Worm (Caenorhabditis elegans): ENCODE data around the gene sri-73.

- TF ChIP-seq flt-1 (GFP tag; IDR thresholded peaks at IDR 0.05) (no peak), cog-1 (tag; optimal IDR thresholded peaks at IDR 0.05) (no peak), T22C8.4 (GFP tag; IDR thresholded peaks at IDR 0.05) (no peak), klf-2 (GFP tag; conservative IDR thresholded peaks at IDR 0.05) (no peak), ref-1 (GFP tag; conservative IDR thresholded peaks at IDR 0.05) (no peak), tab-1 (GFP tag; IDR thresholded peaks at IDR 0.05) (no peak)
Measured at ce11 chrV:610217-610616, 44.3 kb upstream of the sri-73 start, which contains the start of gene nhr-90.

Measured in whole organism, midembryonic.